Worm (Caenorhabditis elegans) whole organism, L3 larva: ENCODE data around the gene rpt-2.

Experiments used
- R02D3.7 ChIP-seq: fragments of 150-350 bp; optimal IDR thresholded peaks from 2 replicates; lab custom pipeline; 2014; ENCODE audit warnings: missing biosample characterization, missing genetic modification characterization
- ZK546.5 ChIP-seq: sonication (generic microtip); optimal IDR thresholded peaks from 2 replicates; lab custom pipeline; 2017; ENCODE audit warnings: missing biosample characterization, missing genetic modification characterization
- aly-2 ChIP-seq: fragments of 150-350 bp; optimal IDR thresholded peaks from 2 replicates; lab custom pipeline; 2014; ENCODE audit warnings: missing biosample characterization, missing genetic modification characterization
- ama-1 ChIP-seq: fragments of 150-350 bp; optimal IDR thresholded peaks from 2 replicates; lab custom pipeline; 2018
- ceh-16 ChIP-seq: sonication (generic microtip); optimal IDR thresholded peaks from 2 replicates; lab custom pipeline; 2017; ENCODE audit warnings: missing biosample characterization, missing genetic modification characterization
- ceh-28 ChIP-seq: fragments of 150-350 bp; optimal IDR thresholded peaks from 2 replicates; lab custom pipeline; 2014; ENCODE audit warnings: missing biosample characterization, missing genetic modification reagents, missing genetic modification characterization
- ceh-82 ChIP-seq: fragments of 150-350 bp; optimal IDR thresholded peaks from 2 replicates; lab custom pipeline; 2014; ENCODE audit warnings: missing biosample characterization, missing genetic modification characterization
- ceh-9 ChIP-seq: sonication (generic microtip); optimal IDR thresholded peaks from 2 replicates; lab custom pipeline; 2018; ENCODE audit warnings: missing biosample characterization, missing genetic modification characterization
- egl-27 ChIP-seq: sonication (generic microtip); optimal IDR thresholded peaks from 4 replicates; lab custom pipeline; 2017; ENCODE audit warnings: missing biosample characterization, missing genetic modification reagents, missing genetic modification characterization
- egl-5 ChIP-seq: fragments of 150-350 bp; optimal IDR thresholded peaks from 2 replicates; lab custom pipeline; 2017; ENCODE audit warnings: missing biosample characterization, missing genetic modification reagents, missing genetic modification characterization, inconsistent platforms
- elt-1 ChIP-seq: fragments of 150-350 bp; optimal IDR thresholded peaks from 2 replicates; lab custom pipeline; 2014; ENCODE audit warnings: missing biosample characterization, missing genetic modification characterization
- elt-2 ChIP-seq: sonication (generic microtip); optimal IDR thresholded peaks from 2 replicates; lab custom pipeline; 2016; ENCODE audit warnings: missing genetic modification reagents, mild to moderate bottlenecking, missing genetic modification characterization, missing compliant biosample characterization
- elt-3 ChIP-seq, 3 experiments: fragments of 150-350 bp in 1 of 3; sonication (generic microtip) in 2 of 3; optimal IDR thresholded peaks; 2 replicates in 2 of 3; 4 replicates in 1 of 3; lab custom pipeline; 2014 to 2017; ENCODE audit warnings: missing biosample characterization in 3 of 3, missing genetic modification characterization in 3 of 3
- fkh-2 ChIP-seq: fragments of 150-350 bp; optimal IDR thresholded peaks from 2 replicates; lab custom pipeline; 2014; ENCODE audit warnings: missing biosample characterization, missing genetic modification reagents, missing genetic modification characterization
- fos-1 ChIP-seq: fragments of 150-350 bp; optimal IDR thresholded peaks from 2 replicates; lab custom pipeline; 2014; ENCODE audit warnings: missing biosample characterization, missing genetic modification characterization
- hmg-11 ChIP-seq: sonication (generic microtip); optimal IDR thresholded peaks from 2 replicates; lab custom pipeline; 2016; ENCODE audit warnings: missing genetic modification characterization, missing compliant biosample characterization
- jun-1 ChIP-seq: fragments of 150-350 bp; optimal IDR thresholded peaks from 2 replicates; lab custom pipeline; 2014; ENCODE audit warnings: missing biosample characterization, missing genetic modification reagents, missing genetic modification characterization
- lin-15B ChIP-seq: fragments of 150-350 bp; optimal IDR thresholded peaks from 2 replicates; lab custom pipeline; 2014; ENCODE audit warnings: missing biosample characterization, missing genetic modification characterization
- lin-39 ChIP-seq: fragments of 150-350 bp; optimal IDR thresholded peaks from 2 replicates; lab custom pipeline; 2018; ENCODE audit warnings: missing biosample characterization, missing genetic modification reagents, missing genetic modification characterization
- mml-1 ChIP-seq: fragments of 150-350 bp; sonication (generic microtip); optimal IDR thresholded peaks from 3 replicates; lab custom pipeline; 2014; ENCODE audit warnings: missing biosample characterization, missing genetic modification characterization
- nfya-1 ChIP-seq: sonication (generic microtip); optimal IDR thresholded peaks from 2 replicates; lab custom pipeline; 2017; ENCODE audit warnings: missing genetic modification characterization, mild to moderate bottlenecking, missing compliant biosample characterization, antibody characterized with exemption, moderate library complexity; ENCODE audit not compliant: insufficient read depth
- nhr-11 ChIP-seq: fragments of 150-350 bp; optimal IDR thresholded peaks from 2 replicates; lab custom pipeline; 2014; ENCODE audit warnings: missing biosample characterization, missing genetic modification characterization
- nhr-12 ChIP-seq: fragments of 150-350 bp; optimal IDR thresholded peaks from 2 replicates; lab custom pipeline; 2014; ENCODE audit warnings: missing biosample characterization, missing genetic modification characterization
- nhr-23 ChIP-seq: fragments of 150-350 bp; optimal IDR thresholded peaks from 2 replicates; lab custom pipeline; 2014; ENCODE audit warnings: missing biosample characterization, missing genetic modification reagents, missing genetic modification characterization
- nhr-237 ChIP-seq: fragments of 150-350 bp; optimal IDR thresholded peaks from 2 replicates; lab custom pipeline; 2014; ENCODE audit warnings: missing biosample characterization, missing genetic modification characterization
- nhr-25 ChIP-seq: sonication (generic microtip); optimal IDR thresholded peaks from 2 replicates; lab custom pipeline; 2017; ENCODE audit warnings: missing biosample characterization, missing genetic modification characterization
- nhr-28 ChIP-seq: fragments of 150-350 bp; optimal IDR thresholded peaks from 2 replicates; lab custom pipeline; 2014; ENCODE audit warnings: missing biosample characterization, missing genetic modification characterization
- nhr-43 ChIP-seq: sonication (generic microtip); optimal IDR thresholded peaks from 2 replicates; lab custom pipeline; 2016; ENCODE audit warnings: mild to moderate bottlenecking, missing genetic modification characterization, missing compliant biosample characterization; ENCODE audit not compliant: poor library complexity, severe bottlenecking
- nhr-67 ChIP-seq: fragments of 150-350 bp; optimal IDR thresholded peaks from 2 replicates; lab custom pipeline; 2014; ENCODE audit warnings: missing biosample characterization, missing genetic modification characterization
- nhr-76 ChIP-seq: fragments of 150-350 bp; sonication (generic microtip); optimal IDR thresholded peaks from 5 replicates; lab custom pipeline; 2014; ENCODE audit warnings: missing biosample characterization, missing genetic modification characterization
- nhr-77 ChIP-seq: fragments of 150-350 bp; optimal IDR thresholded peaks from 2 replicates; lab custom pipeline; 2014; ENCODE audit warnings: missing biosample characterization, missing genetic modification characterization
- pha-4 ChIP-seq: fragments of 150-350 bp; optimal IDR thresholded peaks from 2 replicates; lab custom pipeline; 2014; ENCODE audit warnings: missing biosample characterization, missing genetic modification reagents, missing genetic modification characterization
- pqm-1 ChIP-seq: fragments of 150-350 bp; optimal IDR thresholded peaks from 2 replicates; lab custom pipeline; 2017; ENCODE audit warnings: missing biosample characterization, missing genetic modification characterization, inconsistent platforms
- skn-1 ChIP-seq: fragments of 150-350 bp; optimal IDR thresholded peaks from 2 replicates; lab custom pipeline; 2014; ENCODE audit warnings: missing biosample characterization, missing genetic modification characterization
- snpc-4 ChIP-seq: fragments of 150-350 bp; optimal IDR thresholded peaks from 2 replicates; lab custom pipeline; 2014; ENCODE audit warnings: missing biosample characterization, missing genetic modification characterization
- unc-62 ChIP-seq: fragments of 150-350 bp; sonication (generic microtip); optimal IDR thresholded peaks from 4 replicates; lab custom pipeline; 2014; ENCODE audit warnings: missing biosample characterization, missing genetic modification reagents, missing genetic modification characterization
- zag-1 ChIP-seq: fragments of 150-350 bp; optimal IDR thresholded peaks from 2 replicates; lab custom pipeline; 2014; ENCODE audit warnings: missing biosample characterization, missing genetic modification characterization
- ztf-11 ChIP-seq: fragments of 150-350 bp; optimal IDR thresholded peaks from 2 replicates; lab custom pipeline; 2014; ENCODE audit warnings: missing biosample characterization, missing genetic modification characterization
- ztf-4 ChIP-seq: fragments of 150-350 bp; optimal IDR thresholded peaks from 2 replicates; lab custom pipeline; 2014; ENCODE audit warnings: missing biosample characterization, missing genetic modification characterization

The rpt-2 gene

ce11 chrV:6012401-6012800 is 5.1 kb downstream of the rpt-2 start:
- TF ChIP-seq pqm-1 (tag; lab: Kevin White, UChicago) (peak; percentile 32), elt-2 (tag; lab: Kevin White, UChicago) (peak; percentile 45), snpc-4 (no peak)

- no peak for TF ChIP-seq nhr-43
- TF ChIP-seq nhr-23 (tag; lab: Kevin White, UChicago), result no peak
- peak; percentile 64 for TF ChIP-seq jun-1 (tag; lab: Kevin White, UChicago)
- TF ChIP-seq, all 47 proteins: peak for 1
These were observed 6.8 kb downstream of the rpt-2 start for ce11 chrV:6010642-6011041.

DNA sequence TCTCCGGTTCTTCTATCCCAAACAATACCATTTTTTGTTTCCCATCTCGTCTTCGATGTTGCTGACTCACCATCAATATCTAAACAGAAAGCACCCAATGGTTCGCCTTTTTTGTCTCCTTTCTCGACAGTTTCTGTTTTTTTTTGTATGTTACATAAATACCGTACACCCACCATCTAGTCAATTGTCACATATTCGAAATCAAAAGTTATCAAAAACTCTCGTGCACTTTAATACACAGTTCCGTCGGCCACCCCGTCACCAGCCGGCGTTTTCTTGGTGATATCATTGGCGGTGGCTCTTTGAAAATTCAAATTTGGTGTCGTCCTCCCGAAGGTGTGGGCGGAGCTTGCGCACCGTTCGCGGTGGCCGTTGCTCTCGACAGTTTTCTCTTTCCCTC is 9.5 kb downstream of the rpt-2 start:
- no peak for TF ChIP-seq nhr-43
- TF ChIP-seq zag-1 (tag; lab: Kevin White, UChicago), result no peak
- TF ChIP-seq fkh-2 (tag; lab: Kevin White, UChicago), result no peak
- no peak for TF ChIP-seq ceh-82 (tag; lab: Kevin White, UChicago)
- no peak for TF ChIP-seq ama-1 (lab: Kevin White, UChicago)
- no peak for TF ChIP-seq nhr-67 (tag; lab: Kevin White, UChicago)
- no peak for TF ChIP-seq hmg-11 (tag; lab: Kevin White, UChicago)
- TF ChIP-seq ztf-11 (tag; lab: Kevin White, UChicago), result no peak
- no peak for TF ChIP-seq unc-62 (GFP tag; lab: Kevin White, UChicago)
- no peak for TF ChIP-seq mml-1 (tag; lab: Kevin White, UChicago)
- TF ChIP-seq ZK546.5 (tag; lab: Kevin White, UChicago), result no peak
- TF ChIP-seq nfya-1 (tag; lab: Kevin White, UChicago), result no peak
- no peak for TF ChIP-seq ceh-16 (tag; lab: Kevin White, UChicago)

DNA sequence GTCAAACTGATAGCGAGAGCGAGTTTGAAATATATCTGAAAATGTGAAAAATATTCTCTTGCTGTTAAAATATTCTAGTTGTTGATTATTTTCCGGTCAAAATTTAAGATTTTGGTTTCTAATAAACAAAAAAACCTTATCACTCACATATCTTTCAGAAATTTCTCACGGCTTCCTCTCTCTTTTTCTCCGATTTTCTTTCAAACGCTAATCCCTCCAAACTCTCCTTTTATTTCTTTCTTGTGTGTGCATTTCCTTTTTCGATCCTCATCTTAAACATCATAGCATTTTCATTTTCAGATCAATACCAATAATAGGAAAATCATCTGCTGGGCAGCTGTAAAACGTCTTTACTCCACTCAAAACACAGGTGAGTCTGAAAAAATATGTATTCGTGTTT is 14.2 kb downstream of the rpt-2 start, which contains the start of gene fos-1:
TSS of gene fos-1 (plus strand) at position 301 of the 400 bp plus-strand sequence.
- TF ChIP-seq nhr-23 (tag; lab: Kevin White, UChicago), result no peak
- no peak for TF ChIP-seq nhr-28 (tag; lab: Kevin White, UChicago)
- TF ChIP-seq ZK546.5 (tag; lab: Kevin White, UChicago), result no peak
- TF ChIP-seq nhr-77 (tag; lab: Kevin White, UChicago), result no peak
- TF ChIP-seq mml-1 (tag; lab: Kevin White, UChicago), result no peak
- no peak for TF ChIP-seq R02D3.7 (tag; lab: Kevin White, UChicago)
- no peak for TF ChIP-seq nhr-11 (tag; lab: Kevin White, UChicago)
- TF ChIP-seq ceh-16 (tag; lab: Kevin White, UChicago), result no peak
- TF ChIP-seq ceh-9 (tag; lab: Kevin White, UChicago), result no peak
- no peak for TF ChIP-seq ceh-28
- TF ChIP-seq ama-1 (lab: Kevin White, UChicago), result no peak
- no peak for TF ChIP-seq zag-1 (tag; lab: Kevin White, UChicago)
- TF ChIP-seq nhr-43, result no peak
- TF ChIP-seq elt-3 (tag; optimal IDR thresholded peaks at IDR 0.05; lab: Kevin White, UChicago), result no peak
- no peak for TF ChIP-seq pha-4 (tag; lab: Kevin White, UChicago)
- TF ChIP-seq, all 47 proteins: peak for 0

- TF ChIP-seq ztf-11 (tag; lab: Kevin White, UChicago) (no peak), egl-5 (tag; lab: Kevin White, UChicago) (peak; percentile 73), nhr-28 (tag; lab: Kevin White, UChicago) (peak; percentile 20), lin-15B (tag; lab: Kevin White, UChicago) (peak; percentile 56), skn-1 (tag; lab: Kevin White, UChicago) (peak; percentile 91), snpc-4 (peak; percentile 61), elt-1 (peak; percentile 41), nhr-11 (tag; lab: Kevin White, UChicago) (peak; percentile 87), nhr-43 (peak; percentile 94), pha-4 (tag; lab: Kevin White, UChicago) (peak; percentile 95), ceh-16 (tag; lab: Kevin White, UChicago) (no peak), nhr-237 (tag; lab: Kevin White, UChicago) (no peak), egl-27 (tag; lab: Kevin White, UChicago) (peak; percentile 96), ceh-9 (tag; lab: Kevin White, UChicago) (no peak), zag-1 (tag; lab: Kevin White, UChicago) (no peak), fos-1 (tag; lab: Kevin White, UChicago) (no peak), R02D3.7 (tag; lab: Kevin White, UChicago) (peak; percentile 41), elt-2 (tag; lab: Kevin White, UChicago) (peak; percentile 98), nhr-67 (tag; lab: Kevin White, UChicago) (no peak), unc-62 (GFP tag; lab: Kevin White, UChicago) (peak; percentile 72), hmg-11 (tag; lab: Kevin White, UChicago) (peak; percentile 97), mml-1 (tag; lab: Kevin White, UChicago) (no peak), nhr-12 (tag; lab: Kevin White, UChicago) (no peak), nhr-23 (tag; lab: Kevin White, UChicago) (peak; percentile 97), elt-3 (tag; optimal IDR thresholded peaks at IDR 0.05; lab: Kevin White, UChicago) (peak in 1 of 3 experiments; percentile 82), aly-2 (tag; lab: Kevin White, UChicago) (no peak), lin-39 (tag; lab: Kevin White, UChicago) (peak; percentile 93), nfya-1 (tag; lab: Kevin White, UChicago) (peak; percentile 91), fkh-2 (tag; lab: Kevin White, UChicago) (no peak), ztf-4 (tag; lab: Kevin White, UChicago) (peak; percentile 68), nhr-25 (tag; lab: Kevin White, UChicago) (peak; percentile 98), pqm-1 (tag; lab: Kevin White, UChicago) (peak; percentile 90), jun-1 (tag; lab: Kevin White, UChicago) (peak; percentile 99), nhr-76 (tag; lab: Kevin White, UChicago) (peak; percentile 61), ama-1 (lab: Kevin White, UChicago) (peak; percentile 23), nhr-77 (tag; lab: Kevin White, UChicago) (peak; percentile 80)
These were observed 17.1 kb downstream of the rpt-2 start for ce11 chrV:6000368-6000802.
